Fruit fly (Drosophila melanogaster) whole organism, embryonic: Measurements from ENCODE around the gene CG3008.

ENCODE experiments used
- B-H1 ChIP-seq: fragments of 200-800 bp; sonication (Bioruptor generic); IDR thresholded peaks from 3 replicates; pipeline ENCODE4 v1.3.6; 2022; ENCODE audit warnings: missing biosample characterization, missing genetic modification characterization
- CG10366 ChIP-seq: fragments of 200-800 bp; sonication (Bioruptor generic); IDR thresholded peaks from 2 replicates; pipeline ENCODE4 v1.3.6; 2022; ENCODE audit warnings: missing biosample characterization, missing genetic modification characterization
- CG11456 ChIP-seq: fragments of 200-800 bp; sonication (Bioruptor generic); IDR thresholded peaks from 3 replicates; pipeline ENCODE4 v1.3.6; 2022; ENCODE audit warnings: missing biosample characterization, missing genetic modification characterization
- CG12071 ChIP-seq: fragments of 200-800 bp; sonication (Bioruptor generic); optimal IDR thresholded peaks from 3 replicates; lab custom pipeline; 2018; ENCODE audit warnings: missing biosample characterization, mild to moderate bottlenecking, missing genetic modification characterization
- CG13424 ChIP-seq: fragments of 200-800 bp; sonication (Bioruptor generic); optimal IDR thresholded peaks from 2 replicates; lab custom pipeline; 2019; ENCODE audit warnings: missing biosample characterization, mild to moderate bottlenecking, missing genetic modification characterization, moderate library complexity
- CG14667 ChIP-seq: fragments of 200-800 bp; sonication (Bioruptor generic); IDR thresholded peaks from 2 replicates; pipeline ENCODE4 v1.3.6; 2022; ENCODE audit warnings: missing biosample characterization, missing genetic modification characterization
- CG14965 ChIP-seq: fragments of 200-800 bp; sonication (Bioruptor generic); optimal IDR thresholded peaks from 2 replicates; lab custom pipeline; 2016; ENCODE audit warnings: missing biosample characterization, missing genetic modification characterization, borderline replicate concordance
- CG15269 ChIP-seq: fragments of 200-800 bp; sonication (Bioruptor generic); optimal IDR thresholded peaks from 2 replicates; lab custom pipeline; 2018; ENCODE audit warnings: missing biosample characterization, mild to moderate bottlenecking, missing genetic modification characterization, moderate library complexity
- CG15696 ChIP-seq: fragments of 200-800 bp; sonication (Bioruptor generic); optimal IDR thresholded peaks from 2 replicates; lab custom pipeline; 2019; ENCODE audit warnings: missing biosample characterization, mild to moderate bottlenecking, missing genetic modification characterization, moderate library complexity
- CG30020 ChIP-seq: fragments of 200-800 bp; optimal IDR thresholded peaks from 2 replicates; lab custom pipeline; 2019; ENCODE audit warnings: missing biosample characterization, mild to moderate bottlenecking, missing genetic modification characterization, moderate library complexity
- CG31224 ChIP-seq: fragments of 200-800 bp; sonication (Bioruptor generic); IDR thresholded peaks from 2 replicates; pipeline ENCODE4 v1.3.6; 2022; ENCODE audit warnings: missing biosample characterization, missing genetic modification characterization
- CG4404 ChIP-seq: fragments of 200-800 bp; sonication (Bioruptor generic); IDR thresholded peaks from 2 replicates; pipeline ENCODE4 v1.3.6; 2022; ENCODE audit warnings: missing biosample characterization, missing genetic modification characterization
- CG4854 ChIP-seq: fragments of 200-800 bp; sonication (Bioruptor generic); optimal IDR thresholded peaks from 2 replicates; lab custom pipeline; 2016; ENCODE audit warnings: missing biosample characterization, missing genetic modification characterization, inconsistent platforms
- CG5245 ChIP-seq: fragments of 200-800 bp; sonication (Bioruptor generic); optimal IDR thresholded peaks from 3 replicates; lab custom pipeline; 2016; ENCODE audit warnings: missing biosample characterization, missing genetic modification characterization
- CG6654 ChIP-seq: fragments of 200-800 bp; sonication (Bioruptor generic); optimal IDR thresholded peaks from 2 replicates; lab custom pipeline; 2017; ENCODE audit warnings: missing biosample characterization, mild to moderate bottlenecking, missing genetic modification characterization
- CG7745 ChIP-seq: fragments of 200-800 bp; sonication (Bioruptor generic); optimal IDR thresholded peaks from 2 replicates; lab custom pipeline; 2018; ENCODE audit warnings: missing biosample characterization, mild to moderate bottlenecking, missing genetic modification characterization, moderate library complexity
- CG7987 ChIP-seq: fragments of 200-800 bp; sonication (Bioruptor generic); optimal IDR thresholded peaks from 2 replicates; lab custom pipeline; 2018; ENCODE audit warnings: missing biosample characterization, mild to moderate bottlenecking, missing genetic modification characterization, moderate library complexity
- CG8290 ChIP-seq, 3 experiments: fragments of 200-800 bp; sonication (Bioruptor generic); optimal IDR thresholded peaks; 2 replicates each; lab custom pipeline; 2016 to 2019; ENCODE audit warnings: missing biosample characterization in 3 of 3, missing genetic modification characterization in 3 of 3, mild to moderate bottlenecking in 2 of 3, moderate library complexity in 1 of 3
- CG9797 ChIP-seq: fragments of 200-800 bp; sonication (Bioruptor generic); optimal IDR thresholded peaks from 3 replicates; lab custom pipeline; 2018; ENCODE audit warnings: missing biosample characterization, mild to moderate bottlenecking, missing genetic modification characterization
- CG9876 ChIP-seq: fragments of 200-800 bp; sonication (Bioruptor generic); optimal IDR thresholded peaks from 2 replicates; lab custom pipeline; 2016; ENCODE audit warnings: missing biosample characterization, missing genetic modification characterization
- Doc2 ChIP-seq: fragments of 200-800 bp; sonication (Bioruptor generic); IDR thresholded peaks from 2 replicates; pipeline ENCODE4 v1.3.6; 2022; ENCODE audit warnings: missing biosample characterization, missing genetic modification characterization
- Drgx ChIP-seq: fragments of 200-800 bp; sonication (Bioruptor generic); IDR thresholded peaks from 2 replicates; pipeline ENCODE4 v1.3.6; 2022; ENCODE audit warnings: missing biosample characterization, missing genetic modification characterization
- Eip74EF ChIP-seq, 2 experiments: fragments of 200-800 bp in 1 of 2; fragments of >200 bp in 1 of 2; sonication (Bioruptor generic) in 1 of 2; optimal IDR thresholded peaks; 2 replicates each; lab custom pipeline; 2017 to 2019; ENCODE audit warnings: missing biosample characterization in 2 of 2, missing genetic modification characterization in 2 of 2, mild to moderate bottlenecking in 1 of 2, moderate library complexity in 1 of 2
- Fer3 ChIP-seq: fragments of 200-800 bp; sonication (Bioruptor generic); optimal IDR thresholded peaks from 2 replicates; lab custom pipeline; 2018; ENCODE audit warnings: missing biosample characterization, mild to moderate bottlenecking, missing genetic modification characterization, moderate library complexity
- HmgD ChIP-seq: fragments of 200-800 bp; sonication (Bioruptor generic); optimal IDR thresholded peaks from 3 replicates; lab custom pipeline; 2016; ENCODE audit warnings: missing biosample characterization, missing genetic modification characterization
- bbx ChIP-seq: fragments of 200-800 bp; sonication (Bioruptor generic); IDR thresholded peaks from 2 replicates; pipeline ENCODE4 v1.3.6; 2022; ENCODE audit warnings: missing biosample characterization, missing genetic modification characterization; ENCODE audit not compliant: partially characterized antibody
- bigmax ChIP-seq: fragments of 200-800 bp; sonication (Bioruptor generic); optimal IDR thresholded peaks from 2 replicates; lab custom pipeline; 2018; ENCODE audit warnings: missing biosample characterization, mild to moderate bottlenecking, missing genetic modification characterization
- chif ChIP-seq, 2 experiments: fragments of 200-800 bp; sonication (Bioruptor generic); optimal IDR thresholded peaks; 3 replicates each; lab custom pipeline; 2016; ENCODE audit warnings: missing biosample characterization in 2 of 2, missing genetic modification characterization in 2 of 2
- fd102C ChIP-seq: fragments of 200-800 bp; sonication (Bioruptor generic); optimal IDR thresholded peaks from 2 replicates; lab custom pipeline; 2018; ENCODE audit warnings: missing biosample characterization, mild to moderate bottlenecking, missing genetic modification characterization, moderate library complexity
- fd3F ChIP-seq: fragments of 200-800 bp; sonication (Bioruptor generic); optimal IDR thresholded peaks from 2 replicates; lab custom pipeline; 2018; ENCODE audit warnings: missing biosample characterization, mild to moderate bottlenecking, missing genetic modification characterization, moderate library complexity
- grau ChIP-seq: fragments of 200-800 bp; optimal IDR thresholded peaks from 3 replicates; lab custom pipeline; 2019; ENCODE audit warnings: missing biosample characterization, mild to moderate bottlenecking, missing genetic modification characterization, moderate library complexity
- gro ChIP-seq: fragments of 200-800 bp; sonication (Bioruptor generic); optimal IDR thresholded peaks from 2 replicates; lab custom pipeline; 2016; ENCODE audit warnings: missing biosample characterization, missing genetic modification characterization
- hb ChIP-seq: fragments of 200-800 bp; sonication (Bioruptor generic); IDR thresholded peaks from 3 replicates; pipeline ENCODE4 v1.3.6; 2022; ENCODE audit warnings: missing biosample characterization, missing genetic modification characterization; ENCODE audit not compliant: partially characterized antibody
- hbn ChIP-seq: fragments of 200-800 bp; sonication (Bioruptor generic); IDR thresholded peaks from 2 replicates; pipeline ENCODE4 v1.3.6; 2022; ENCODE audit warnings: missing biosample characterization, missing genetic modification characterization; ENCODE audit not compliant: partially characterized antibody
- her ChIP-seq: fragments of 200-800 bp; sonication (Bioruptor generic); optimal IDR thresholded peaks from 2 replicates; lab custom pipeline; 2016; ENCODE audit warnings: missing biosample characterization, missing genetic modification characterization
- lbe ChIP-seq: fragments of 200-800 bp; sonication (Bioruptor generic); optimal IDR thresholded peaks from 2 replicates; lab custom pipeline; 2016; ENCODE audit warnings: missing biosample characterization, mild to moderate bottlenecking, missing genetic modification characterization
- lilli ChIP-seq: fragments of 200-800 bp; sonication (Bioruptor generic); optimal IDR thresholded peaks from 3 replicates; lab custom pipeline; 2016; ENCODE audit warnings: missing biosample characterization, missing genetic modification characterization
- nerfin-1 ChIP-seq: fragments of 200-800 bp; sonication (Bioruptor generic); optimal IDR thresholded peaks from 3 replicates; lab custom pipeline; 2019; ENCODE audit warnings: missing biosample characterization, mild to moderate bottlenecking, missing genetic modification characterization, moderate library complexity
- nerfin-2 ChIP-seq: fragments of 200-800 bp; sonication (Bioruptor generic); IDR thresholded peaks from 2 replicates; pipeline ENCODE4 v1.3.6; 2022; ENCODE audit warnings: missing biosample characterization, missing genetic modification characterization; ENCODE audit not compliant: partially characterized antibody
- ranshi ChIP-seq: fragments of 200-800 bp; sonication (Bioruptor generic); IDR thresholded peaks from 2 replicates; pipeline ENCODE4 v1.3.6; 2022; ENCODE audit warnings: missing biosample characterization, missing genetic modification characterization
- scrt ChIP-seq: fragments of 200-800 bp; sonication (Bioruptor generic); optimal IDR thresholded peaks from 2 replicates; lab custom pipeline; 2018; ENCODE audit warnings: missing biosample characterization, mild to moderate bottlenecking, missing genetic modification characterization, moderate library complexity
- sima ChIP-seq: fragments of 200-800 bp; sonication (Bioruptor generic); optimal IDR thresholded peaks from 2 replicates; lab custom pipeline; 2016; ENCODE audit warnings: missing biosample characterization, missing genetic modification characterization
- sisA ChIP-seq: fragments of 200-800 bp; sonication (Bioruptor generic); IDR thresholded peaks from 2 replicates; pipeline ENCODE4 v1.3.6; 2022; ENCODE audit warnings: missing biosample characterization, missing genetic modification characterization
- sna ChIP-seq: fragments of 200-800 bp; sonication (Bioruptor generic); IDR thresholded peaks from 2 replicates; pipeline ENCODE4 v1.3.6; 2022; ENCODE audit warnings: missing biosample characterization, missing genetic modification characterization; ENCODE audit not compliant: partially characterized antibody
- stwl ChIP-seq: fragments of 200-800 bp; sonication (Bioruptor generic); optimal IDR thresholded peaks from 3 replicates; lab custom pipeline; 2018; ENCODE audit warnings: missing biosample characterization, mild to moderate bottlenecking, missing genetic modification characterization, moderate library complexity
- tap ChIP-seq: fragments of 200-800 bp; optimal IDR thresholded peaks from 3 replicates; lab custom pipeline; 2019; ENCODE audit warnings: missing biosample characterization, mild to moderate bottlenecking, missing genetic modification characterization, moderate library complexity
- unc-4 ChIP-seq: fragments of 200-800 bp; sonication (Bioruptor generic); IDR thresholded peaks from 2 replicates; pipeline ENCODE4 v1.3.6; 2022; ENCODE audit warnings: missing biosample characterization, missing genetic modification characterization; ENCODE audit not compliant: partially characterized antibody
- zfh1 ChIP-seq: fragments of 200-800 bp; sonication (Bioruptor generic); IDR thresholded peaks from 3 replicates; pipeline ENCODE4 v1.3.6; 2022; ENCODE audit warnings: missing biosample characterization, missing genetic modification characterization

CG3008 gene

DNA sequence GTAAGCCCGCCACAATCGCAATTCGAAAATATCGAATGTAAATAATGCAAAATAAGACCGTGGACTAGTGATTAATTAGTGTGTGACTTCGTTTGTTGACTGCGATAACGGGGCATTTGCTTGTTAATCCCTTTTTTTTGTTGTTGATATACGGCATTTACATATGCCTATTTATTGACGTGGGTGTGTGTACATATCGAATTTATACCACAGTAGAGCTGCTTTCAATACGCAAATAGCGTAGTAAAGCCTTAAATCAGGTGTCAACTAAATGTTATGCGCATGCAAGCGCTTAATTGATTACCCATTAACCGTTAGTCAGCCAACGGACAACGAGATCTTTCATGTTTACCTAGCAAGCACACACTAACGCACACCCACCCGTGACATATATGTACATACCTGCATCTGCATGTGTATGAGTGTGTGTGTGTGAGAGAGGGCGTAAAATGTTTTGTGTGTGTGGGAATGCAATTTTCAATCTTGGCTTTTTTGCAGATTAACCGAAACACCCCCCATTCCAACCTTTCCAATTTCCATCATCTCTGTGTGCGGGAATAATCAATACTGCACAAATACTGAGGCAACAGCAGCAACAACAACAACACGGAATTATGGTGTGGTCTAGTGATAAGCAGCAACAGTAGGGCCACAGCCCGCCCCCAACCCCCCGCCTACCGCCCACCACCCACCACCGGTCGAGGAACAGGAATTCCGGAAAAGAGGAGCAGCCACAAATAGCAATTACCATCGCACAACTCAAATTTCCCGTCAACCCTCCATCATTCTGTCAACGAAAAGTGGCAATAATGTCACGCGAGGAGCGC is 44.4 kb upstream of the CG3008 start (continued):
- TF ChIP-seq ranshi (GFP tag; lab: Robert Waterston, UW) (no peak), nerfin-1 (tag; lab: Kevin White, UChicago) (peak; percentile 60), CG13424 (tag; lab: Kevin White, UChicago) (peak; percentile 23), B-H1 (GFP tag; lab: Robert Waterston, UW) (no peak), Drgx (GFP tag; lab: Robert Waterston, UW) (no peak), CG12071 (GFP tag; lab: Kevin White, UChicago) (peak; percentile 66), nerfin-2 (no peak), HmgD (GFP tag; lab: Kevin White, UChicago) (no peak), Eip74EF (GFP tag; optimal IDR thresholded peaks at IDR 0.05; lab: Kevin White, UChicago) (peak in 1 of 2 experiments; percentile 16), hbn (no peak), CG9797 (no peak), CG10366 (no peak), unc-4 (GFP tag; lab: Robert Waterston, UW) (no peak), fd102C (GFP tag; lab: Kevin White, UChicago) (no peak), fd3F (no peak), zfh1 (GFP tag; lab: Robert Waterston, UW) (no peak), scrt (GFP tag; lab: Kevin White, UChicago) (no peak), lilli (no peak), CG4854 (GFP tag; lab: Kevin White, UChicago) (no peak), CG6654 (GFP tag; lab: Kevin White, UChicago) (no peak), CG11456 (GFP tag; lab: Robert Waterston, UW) (no peak), tap (tag; lab: Kevin White, UChicago) (no peak), CG9876 (GFP tag; lab: Kevin White, UChicago) (no peak), CG7745 (tag; lab: Kevin White, UChicago) (no peak), her (GFP tag; lab: Kevin White, UChicago) (no peak), Fer3 (peak; percentile 45), hb (GFP tag; lab: Robert Waterston, UW) (no peak), stwl (no peak), bbx (GFP tag; lab: Robert Waterston, UW) (no peak), Doc2 (GFP tag; lab: Robert Waterston, UW) (no peak), CG14965 (no peak), CG15269 (tag; lab: Kevin White, UChicago) (no peak), lbe (GFP tag; lab: Kevin White, UChicago) (no peak), CG4404 (no peak), grau (tag; lab: Kevin White, UChicago) (no peak), gro (GFP tag; lab: Kevin White, UChicago) (no peak), CG14667 (no peak), CG15696 (tag; lab: Kevin White, UChicago) (peak; percentile 48), bigmax (GFP tag; lab: Kevin White, UChicago) (no peak), chif (GFP tag; optimal IDR thresholded peaks at IDR 0.05; lab: Kevin White, UChicago) (no peak), CG5245 (GFP tag; lab: Kevin White, UChicago) (no peak), CG7987 (GFP tag; lab: Kevin White, UChicago) (peak; percentile 70), CG31224 (GFP tag; lab: Robert Waterston, UW) (no peak), sima (GFP tag; lab: Kevin White, UChicago) (no peak), CG8290 (GFP tag; optimal IDR thresholded peaks at IDR 0.05; lab: Kevin White, UChicago) (no peak), CG8290 (tag; optimal IDR thresholded peaks at IDR 0.05; lab: Kevin White, UChicago) (no peak), sna (GFP tag; lab: Robert Waterston, UW) (no peak), sisA (GFP tag; lab: Robert Waterston, UW) (no peak), CG30020 (no peak)
